Fruit fly (Drosophila melanogaster): Measurements from ENCODE around the gene Spn77Ba.

The Spn77Ba gene

DNA sequence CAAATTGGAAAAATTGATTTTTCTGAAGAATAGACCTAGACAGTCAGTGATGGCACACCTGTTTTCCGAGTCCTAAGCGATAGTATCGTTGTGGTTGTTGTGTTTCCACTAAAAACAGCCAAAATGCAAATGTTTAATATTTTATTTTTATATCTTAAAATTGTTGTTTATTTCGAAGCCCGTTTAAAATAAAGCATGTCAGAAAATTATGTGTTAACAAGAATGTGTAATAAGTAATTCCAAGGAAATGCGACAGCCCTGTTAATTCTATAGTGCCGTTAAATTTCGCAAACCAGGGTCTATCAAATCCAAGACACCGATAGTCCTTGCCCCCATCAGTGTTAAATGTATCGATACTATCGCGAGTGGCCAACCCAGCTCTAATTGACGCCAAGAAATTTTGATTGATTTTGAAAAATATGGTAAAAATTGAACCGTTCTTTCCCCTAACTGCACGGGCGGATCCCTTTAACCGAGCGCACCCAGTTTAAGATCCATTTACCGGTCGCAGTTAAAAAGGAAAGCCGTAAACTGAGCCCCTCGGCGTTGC, 14.8 kb upstream of the Spn77Ba start, which contains the start of gene Pex23 (continued):
- TF ChIP-seq CG6813 (GFP tag; optimal IDR thresholded peaks at IDR 0.05) (peak; percentile 20), sens-2 (GFP tag; IDR thresholded peaks at IDR 0.05) (no peak), CG4730 (GFP tag; IDR thresholded peaks at IDR 0.05) (peak; percentile 70), kah (GFP tag; optimal IDR thresholded peaks at IDR 0.05) (peak; percentile 16), crc (GFP tag; optimal IDR thresholded peaks at IDR 0.05) (peak; percentile 30), Sox100B (GFP tag; optimal IDR thresholded peaks at IDR 0.05) (no peak), CG12299 (tag; optimal IDR thresholded peaks at IDR 0.05) (peak; percentile 47), CG4854 (GFP tag; optimal IDR thresholded peaks at IDR 0.05) (peak; percentile 55), CG11456 (GFP tag; IDR thresholded peaks at IDR 0.05) (peak; percentile 80), CG2129 (GFP tag; IDR thresholded peaks at IDR 0.05; ENCODE audit: partially characterized antibody) (peak; percentile 98), CG12942 (GFP tag; optimal IDR thresholded peaks at IDR 0.05) (peak; percentile 82), CG12104 (GFP tag; optimal IDR thresholded peaks at IDR 0.05) (peak; percentile 68), ci (GFP tag; IDR thresholded peaks at IDR 0.05) (peak; percentile 71), CG18011 (GFP tag; optimal IDR thresholded peaks at IDR 0.05) (peak; percentile 59), CG4707 (GFP tag; optimal IDR thresholded peaks at IDR 0.05) (peak; percentile 21), pita (GFP tag; optimal IDR thresholded peaks at IDR 0.05) (no peak), CG11093 (GFP tag; IDR thresholded peaks at IDR 0.05) (peak; percentile 53; the same call in 1 of the 3 replicates), h (optimal IDR thresholded peaks at IDR 0.05) (no peak), CTCF (GFP tag; optimal IDR thresholded peaks at IDR 0.05) (peak; percentile 16), oc (tag; optimal IDR thresholded peaks at IDR 0.05) (no peak), CG8388 (GFP tag; optimal IDR thresholded peaks at IDR 0.05) (peak; percentile 74), CG11723 (GFP tag; optimal IDR thresholded peaks at IDR 0.05) (peak; percentile 53), Sry-δ (GFP tag; optimal IDR thresholded peaks at IDR 0.05) (peak; percentile 98), MBD-R2 (GFP tag; IDR thresholded peaks at IDR 0.05) (peak; percentile 90), CG1792 (GFP tag; optimal IDR thresholded peaks at IDR 0.05) (peak; percentile 51), stwl (tag; optimal IDR thresholded peaks at IDR 0.05) (peak; percentile 63), rib (GFP tag; IDR thresholded peaks at IDR 0.05) (peak; percentile 99), ara (GFP tag; IDR thresholded peaks at IDR 0.05) (peak; percentile 66), CG6791 (GFP tag; IDR thresholded peaks at IDR 0.05; ENCODE audit: partially characterized antibody) (peak; percentile 95), fu2 (GFP tag; optimal IDR thresholded peaks at IDR 0.05) (peak; percentile 39), nerfin-1 (tag; optimal IDR thresholded peaks at IDR 0.05) (peak; percentile 70), CG17385 (GFP tag; optimal IDR thresholded peaks at IDR 0.05) (peak; percentile 69), CG3838 (GFP tag; optimal IDR thresholded peaks at IDR 0.05) (peak; percentile 50), unpg (GFP tag; optimal IDR thresholded peaks at IDR 0.05) (peak; percentile 73), CG12155 (GFP tag; optimal IDR thresholded peaks at IDR 0.05) (peak; percentile 85), run (tag; optimal IDR thresholded peaks at IDR 0.05) (no peak), CG2202 (tag; optimal IDR thresholded peaks at IDR 0.05) (peak; percentile 49), lab (GFP tag; optimal IDR thresholded peaks at IDR 0.05) (no peak), bigmax (GFP tag; optimal IDR thresholded peaks at IDR 0.05) (no peak), cg (GFP tag; optimal IDR thresholded peaks at IDR 0.05) (no peak), Pdp1 (GFP tag; optimal IDR thresholded peaks at IDR 0.05) (peak in 1 of 2 experiments; percentile 72), CG3065 (GFP tag; optimal IDR thresholded peaks at IDR 0.05) (peak; percentile 78), CG42726 (GFP tag; IDR thresholded peaks at IDR 0.05; ENCODE audit: partially characterized antibody) (peak; percentile 94), CG34376 (GFP tag; optimal IDR thresholded peaks at IDR 0.05) (peak; percentile 48), dm (GFP tag; optimal IDR thresholded peaks at IDR 0.05) (peak; percentile 45), CG9727 (GFP tag; optimal IDR thresholded peaks at IDR 0.05) (peak; percentile 86), CG6254 (GFP tag; optimal IDR thresholded peaks at IDR 0.05) (peak; percentile 62), CG8478 (optimal IDR thresholded peaks at IDR 0.05) (no peak), lmd (GFP tag; IDR thresholded peaks at IDR 0.05) (peak; percentile 86), CG15696 (tag; optimal IDR thresholded peaks at IDR 0.05) (peak; percentile 75), nau (GFP tag; optimal IDR thresholded peaks at IDR 0.05) (no peak)
